Worm (Caenorhabditis elegans) whole organism, L4/young adult: ENCODE measurements around the gene tbc-16.

Source experiments
- W03F9.2 ChIP-seq: fragments of 150-350 bp; optimal IDR thresholded peaks from 2 replicates; lab custom pipeline; 2014; ENCODE audit warnings: missing biosample characterization, missing genetic modification characterization
- dao-5 ChIP-seq: sonication (generic microtip); optimal IDR thresholded peaks from 2 replicates; lab custom pipeline; 2016; ENCODE audit warnings: missing genotype, missing genetic modification characterization, moderate library complexity, missing compliant biosample characterization
- him-1 ChIP-seq: sonication (generic microtip); optimal IDR thresholded peaks from 2 replicates; lab custom pipeline; 2016; ENCODE audit warnings: missing genotype, missing genetic modification reagents, missing genetic modification characterization, missing compliant biosample characterization

The tbc-16 gene

ce11 chrX:5944488-5944887, 47.4 kb downstream of the tbc-16 start, which contains the start of gene acs-17:
acs-17 (minus strand) TSS chrX:5944510.
- TF ChIP-seq dao-5 (tag; lab: Kevin White, UChicago) (no peak), W03F9.2 (no peak), him-1 (no peak)

DNA sequence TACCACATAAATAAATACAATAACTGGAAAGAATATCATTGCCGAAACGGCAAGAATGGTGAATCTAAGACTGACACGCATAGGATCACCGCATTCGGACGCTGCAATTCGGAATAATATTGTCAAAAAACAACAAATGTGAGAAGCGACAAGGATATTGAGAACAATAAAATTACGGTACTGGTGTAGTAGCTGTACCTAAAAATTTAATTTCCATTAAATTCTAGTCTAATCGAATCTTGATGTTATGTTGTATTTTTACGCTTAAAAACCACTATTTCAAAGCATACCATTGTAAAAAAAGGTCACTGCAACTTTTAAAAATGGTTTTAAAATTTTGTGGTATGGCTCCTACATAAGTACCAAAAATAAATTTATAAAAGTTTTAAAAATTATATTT, 51.6 kb downstream of the tbc-16 start, which contains the start of gene mig-23:
Gene mig-23, minus strand, starts transcription at position 101 of the 400 bp plus-strand sequence.
- TF ChIP-seq W03F9.2 (no peak), dao-5 (tag; lab: Kevin White, UChicago) (no peak), him-1 (no peak)
